Fruit fly (Drosophila melanogaster): ENCODE results near the gene w-cup.

DNA sequence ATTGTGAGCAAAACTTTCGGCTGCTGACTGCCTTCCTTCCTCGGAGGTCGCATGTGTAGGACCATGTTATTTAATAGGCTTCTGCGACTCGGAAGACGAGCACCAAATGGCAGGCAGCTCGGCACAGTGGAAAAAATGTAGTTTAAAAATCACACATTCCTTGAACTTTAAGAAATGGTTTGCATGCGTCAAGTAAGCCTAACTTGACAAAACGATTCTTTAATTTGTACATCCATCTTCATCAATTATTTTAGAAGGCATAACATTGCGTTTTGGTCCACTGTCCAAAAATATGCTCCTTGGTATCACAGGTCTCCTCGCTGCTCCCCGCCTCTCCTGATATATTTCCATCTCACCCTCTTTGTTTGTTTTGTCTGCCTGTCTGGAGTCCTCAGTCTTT, 11.9 kb downstream of the w-cup start:
- peak; percentile 15 for TF ChIP-seq net (GFP tag; optimal IDR thresholded peaks at IDR 0.05)
- peak; percentile 55 for TF ChIP-seq CG1621 (tag; optimal IDR thresholded peaks at IDR 0.05)
- no peak for TF ChIP-seq CG6276 (GFP tag; optimal IDR thresholded peaks at IDR 0.05)
- TF ChIP-seq dsx (GFP tag; optimal IDR thresholded peaks at IDR 0.05; ENCODE audit: poor library complexity, severe bottlenecking), result peak; percentile 15
- no peak for TF ChIP-seq CG11902 (GFP tag; optimal IDR thresholded peaks at IDR 0.05)
- peak; percentile 17 for TF ChIP-seq acj6 (GFP tag; optimal IDR thresholded peaks at IDR 0.05)
- TF ChIP-seq CG8119 (GFP tag; IDR thresholded peaks at IDR 0.05), result no peak

All from whole organism, prepupa.